Fruit fly (Drosophila melanogaster) whole organism, adult: ENCODE data around the gene MED30.

Source experiments
- CG11617 ChIP-seq: fragments of 200-800 bp; sonication (Bioruptor generic); optimal IDR thresholded peaks from 2 replicates; lab custom pipeline; 2017; ENCODE audit warnings: mild to moderate bottlenecking, missing biosample characterization, missing genetic modification reagents, missing genetic modification characterization
- CG14711 ChIP-seq: fragments of 200-800 bp; sonication (Bioruptor generic); optimal IDR thresholded peaks from 2 replicates; lab custom pipeline; 2018; ENCODE audit warnings: missing biosample characterization, mild to moderate bottlenecking, missing genetic modification characterization, moderate library complexity
- CG33017 ChIP-seq: fragments of 200-800 bp; sonication (Bioruptor generic); optimal IDR thresholded peaks from 2 replicates; lab custom pipeline; 2018; ENCODE audit warnings: missing biosample characterization, mild to moderate bottlenecking, missing genetic modification characterization, moderate library complexity
- ovo ChIP-seq: fragments of 200-800 bp; sonication (Bioruptor generic); optimal IDR thresholded peaks from 2 replicates; lab custom pipeline; 2016; ENCODE audit warnings: missing biosample characterization, missing genetic modification characterization
- pad ChIP-seq: fragments of 200-800 bp; sonication (Bioruptor generic); optimal IDR thresholded peaks from 3 replicates; lab custom pipeline; 2017; ENCODE audit warnings: missing biosample characterization, missing genetic modification characterization, mild to moderate bottlenecking, moderate library complexity, missing genetic modification reagents
- tj ChIP-seq: fragments of 200-800 bp; sonication (Bioruptor generic); optimal IDR thresholded peaks from 3 replicates; lab custom pipeline; 2017; ENCODE audit warnings: missing biosample characterization, mild to moderate bottlenecking, missing genetic modification characterization, moderate library complexity

DNA sequence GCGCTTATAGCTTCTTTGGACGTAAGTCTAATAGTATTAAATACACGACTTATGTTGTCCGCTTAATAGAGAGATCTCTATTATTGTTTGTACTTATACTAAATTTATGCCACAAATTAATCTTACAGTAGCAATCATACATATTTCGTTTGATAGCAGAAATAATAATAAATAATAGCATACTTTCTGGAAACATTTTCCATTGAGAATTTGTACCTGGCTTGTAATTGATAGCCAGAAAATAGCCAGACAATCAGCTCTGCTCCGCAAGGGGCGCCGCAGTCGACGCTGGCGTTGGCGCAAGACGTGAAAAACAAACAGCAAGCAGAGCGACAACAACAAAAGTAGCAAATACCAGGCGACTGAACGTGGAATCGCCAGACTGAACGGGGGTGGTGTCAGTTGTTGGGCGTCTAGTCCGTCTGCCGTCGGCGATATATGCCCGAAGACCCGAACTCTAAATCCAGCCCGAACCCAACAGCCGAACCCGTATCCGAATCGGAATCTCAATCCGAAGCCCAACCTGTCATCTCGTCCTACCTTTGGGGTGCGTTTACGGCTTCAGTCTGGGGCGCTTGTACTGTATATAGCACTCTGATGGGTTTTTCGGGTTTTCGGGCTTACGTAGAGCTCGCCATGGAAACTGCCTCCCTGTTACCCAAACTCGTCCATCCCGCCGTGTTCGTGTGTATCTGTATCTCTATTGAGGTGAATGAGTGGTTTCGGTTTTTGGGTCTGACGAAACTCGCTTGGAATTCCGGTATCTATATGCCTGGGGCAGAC is 45.7 kb upstream of the MED30 start:
- no peak for TF ChIP-seq tj
- no peak for TF ChIP-seq CG11617 (GFP tag; lab: Kevin White, UChicago)
- TF ChIP-seq pad (GFP tag; lab: Kevin White, UChicago): no peak
- no peak for TF ChIP-seq CG14711 (tag; lab: Kevin White, UChicago)
- TF ChIP-seq CG33017 (tag; lab: Kevin White, UChicago): no peak
- no peak for TF ChIP-seq ovo
